Worm (Caenorhabditis elegans): ENCODE results near the gene F56A11.5.

DNA sequence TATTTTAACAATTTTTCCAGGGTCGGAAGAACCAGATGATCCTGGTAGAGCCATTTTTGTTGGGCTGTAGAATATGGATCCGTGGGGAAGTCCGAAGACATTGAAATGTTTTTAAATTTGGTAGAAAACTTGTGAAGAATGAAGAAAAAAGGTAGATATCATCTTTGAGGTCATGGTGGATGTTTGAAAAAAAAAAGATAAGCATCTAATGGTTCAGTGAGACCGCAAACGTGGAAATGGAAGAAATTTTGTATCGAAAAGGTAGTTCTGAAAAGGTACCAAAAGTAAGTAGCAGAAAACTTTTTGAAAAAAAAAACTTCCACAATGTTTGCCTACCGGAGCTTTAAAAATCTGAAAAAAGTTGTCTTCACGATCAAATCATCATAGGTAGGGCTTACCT lies 32.9 kb upstream of the F56A11.5 start, which contains the start of gene prmt-4:
- TF ChIP-seq lsy-2 (tag; optimal IDR thresholded peaks at IDR 0.05) (no peak), sptf-1 (tag; optimal IDR thresholded peaks at IDR 0.05) (no peak), tbx-8 (GFP tag; optimal IDR thresholded peaks at IDR 0.05) (no peak), drap-1 (GFP tag; optimal IDR thresholded peaks at IDR 0.05) (no peak), nhr-237 (tag; optimal IDR thresholded peaks at IDR 0.05) (no peak), nhr-28 (tag; optimal IDR thresholded peaks at IDR 0.05) (no peak), snpc-4 (tag; optimal IDR thresholded peaks at IDR 0.05) (no peak)
